Fruit fly (Drosophila melanogaster): ENCODE results near the gene CG46459.

DNA sequence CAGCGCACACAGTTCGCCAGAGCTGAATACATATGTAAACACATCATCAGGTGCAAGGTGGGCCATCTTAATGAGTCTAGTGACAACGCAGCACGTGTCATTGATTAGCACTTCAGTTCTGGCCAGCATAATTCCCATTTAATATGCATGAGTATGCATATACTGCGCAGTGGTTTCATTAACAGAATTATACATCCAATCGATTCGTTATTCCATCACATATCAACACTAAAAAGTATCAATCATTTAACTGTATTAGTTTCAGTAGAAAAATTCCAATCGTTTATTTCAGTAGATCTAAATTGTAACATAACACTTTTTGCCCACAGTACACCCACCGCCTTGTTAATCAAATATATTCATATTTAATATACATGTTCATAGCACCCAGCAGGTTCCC, 18.1 kb downstream of the CG46459 start, which contains the start of gene CG4073:
- TF ChIP-seq CG10348 (GFP tag; IDR thresholded peaks at IDR 0.05) (no peak), CG17806 (tag; optimal IDR thresholded peaks at IDR 0.05) (no peak), Pif1A (GFP tag; optimal IDR thresholded peaks at IDR 0.05) (no peak), Ets98B (GFP tag; IDR thresholded peaks at IDR 0.05) (no peak), EcR (GFP tag; optimal IDR thresholded peaks at IDR 0.05) (no peak), CG15710 (tag; optimal IDR thresholded peaks at IDR 0.05) (no peak), CG13204 (GFP tag; optimal IDR thresholded peaks at IDR 0.05) (no peak)

Measured in whole organism, pupa.